Worm (Caenorhabditis elegans) whole organism, young adult: ENCODE data around the gene F27E5.5.

Experiments used
- B0019.2 ChIP-seq: fragments of 200-800 bp; sonication (Bioruptor generic); conservative IDR thresholded peaks from 2 replicates; pipeline ENCODE4 v1.3.6; 2022; ENCODE audit warnings: missing genetic modification reagents, missing genetic modification characterization, missing compliant biosample characterization
- B0336.3 ChIP-seq: fragments of 200-800 bp; sonication (Bioruptor generic); IDR thresholded peaks from 2 replicates; pipeline ENCODE4 v1.3.6; 2022; ENCODE audit warnings: missing genetic modification characterization, missing compliant biosample characterization
- F33H1.4 ChIP-seq: fragments of 200-800 bp; sonication (Bioruptor generic); IDR thresholded peaks from 2 replicates; pipeline ENCODE4 v1.3.6; 2022; ENCODE audit warnings: missing genetic modification reagents, missing genetic modification characterization, missing compliant biosample characterization
- F49E8.2 ChIP-seq: sonication (generic microtip); optimal IDR thresholded peaks from 3 replicates; lab custom pipeline; 2017; ENCODE audit warnings: missing genetic modification characterization, mild to moderate bottlenecking, missing compliant biosample characterization, antibody characterized with exemption, moderate library complexity; ENCODE audit not compliant: insufficient read depth
- F52B5.7 ChIP-seq: sonication (generic microtip); optimal IDR thresholded peaks from 2 replicates; lab custom pipeline; 2016; ENCODE audit warnings: mild to moderate bottlenecking, missing genetic modification characterization, missing compliant biosample characterization
- F55B11.4 ChIP-seq: sonication (generic microtip); optimal IDR thresholded peaks from 2 replicates; lab custom pipeline; 2016; ENCODE audit warnings: missing compliant biosample characterization, missing genetic modification characterization, borderline replicate concordance; ENCODE audit not compliant: insufficient read depth
- F57A8.1 ChIP-seq: fragments of 200-800 bp; sonication (Bioruptor generic); optimal IDR thresholded peaks from 2 replicates; lab custom pipeline; 2018; ENCODE audit warnings: mild to moderate bottlenecking, missing genetic modification characterization, moderate library complexity, missing compliant biosample characterization
- K11D2.4 ChIP-seq: fragments of 200-800 bp; sonication (Bioruptor generic); IDR thresholded peaks from 2 replicates; pipeline ENCODE4 v1.3.6; 2022; ENCODE audit warnings: missing genetic modification reagents, missing genetic modification characterization, missing compliant biosample characterization
- T07F8.4 ChIP-seq: sonication (generic microtip); optimal IDR thresholded peaks from 2 replicates; lab custom pipeline; 2016; ENCODE audit warnings: mild to moderate bottlenecking, missing genetic modification characterization, moderate library complexity, missing compliant biosample characterization
- Y53G8AR.9 ChIP-seq: fragments of 200-800 bp; sonication (Bioruptor generic); conservative IDR thresholded peaks from 2 replicates; pipeline ENCODE4 v1.3.6; 2022; ENCODE audit warnings: missing genetic modification reagents, missing genetic modification characterization, missing compliant biosample characterization
- Y67H2A.10 ChIP-seq: fragments of 200-800 bp; sonication (Bioruptor generic); conservative IDR thresholded peaks from 2 replicates; pipeline ENCODE4 v1.3.6; 2022; ENCODE audit warnings: missing genetic modification reagents, missing genetic modification characterization, missing compliant biosample characterization
- aptf-3 ChIP-seq: fragments of 200-800 bp; sonication (Bioruptor generic); IDR thresholded peaks from 2 replicates; pipeline ENCODE4 v1.3.6; 2022; ENCODE audit warnings: missing genetic modification characterization, missing compliant biosample characterization
- cebp-1 ChIP-seq, 2 experiments: fragments of 200-800 bp in 1 of 2; sonication (Bioruptor generic) in 1 of 2; sonication (generic microtip) in 1 of 2; IDR thresholded peaks in 1 of 2; optimal IDR thresholded peaks in 1 of 2; 2 replicates each; pipeline versions ENCODE4 v1.3.6 to Lab custom; 2017 to 2022; ENCODE audit warnings: missing compliant biosample characterization in 2 of 2, missing genetic modification characterization in 2 of 2, mild to moderate bottlenecking in 1 of 2, missing genetic modification reagents in 1 of 2, moderate library complexity in 1 of 2
- ceh-58 ChIP-seq: fragments of 200-800 bp; sonication (Bioruptor generic); IDR thresholded peaks from 2 replicates; pipeline ENCODE4 v1.3.6; 2022; ENCODE audit warnings: missing genetic modification characterization, missing compliant biosample characterization
- ceh-91 ChIP-seq: fragments of 200-800 bp; sonication (Bioruptor generic); IDR thresholded peaks from 2 replicates; pipeline ENCODE4 v1.3.6; 2022; ENCODE audit warnings: missing genetic modification reagents, missing genetic modification characterization, missing compliant biosample characterization
- die-1 ChIP-seq: sonication (generic microtip); optimal IDR thresholded peaks from 2 replicates; lab custom pipeline; 2016; ENCODE audit warnings: missing genotype, mild to moderate bottlenecking, missing genetic modification characterization, missing compliant biosample characterization
- dpff-1 ChIP-seq: sonication (generic microtip); optimal IDR thresholded peaks from 2 replicates; lab custom pipeline; 2017; ENCODE audit warnings: mild to moderate bottlenecking, missing genetic modification characterization, missing compliant biosample characterization
- dpl-1 ChIP-seq: fragments of 150-350 bp; optimal IDR thresholded peaks from 2 replicates; lab custom pipeline; 2014; ENCODE audit warnings: missing biosample characterization, missing genetic modification reagents, missing genetic modification characterization
- efl-1 ChIP-seq: fragments of 150-350 bp; optimal IDR thresholded peaks from 2 replicates; lab custom pipeline; 2014; ENCODE audit warnings: missing biosample characterization, missing genetic modification reagents, missing genetic modification characterization
- egl-44 ChIP-seq: fragments of 200-800 bp; sonication (Bioruptor generic); IDR thresholded peaks from 2 replicates; pipeline ENCODE4 v1.3.6; 2022; ENCODE audit warnings: missing genetic modification reagents, missing genetic modification characterization, missing compliant biosample characterization
- ekl-4 ChIP-seq: fragments of 200-800 bp; sonication (Bioruptor generic); IDR thresholded peaks from 2 replicates; pipeline ENCODE4 v1.3.6; 2022; ENCODE audit warnings: missing genetic modification reagents, missing genetic modification characterization, missing compliant biosample characterization
- him-1 ChIP-seq: sonication (generic microtip); optimal IDR thresholded peaks from 2 replicates; lab custom pipeline; 2016; ENCODE audit warnings: missing genotype, missing genetic modification reagents, missing genetic modification characterization, missing compliant biosample characterization
- hrde-1 ChIP-seq: sonication (generic microtip); optimal IDR thresholded peaks from 2 replicates; lab custom pipeline; 2016; ENCODE audit warnings: missing genetic modification characterization, mild to moderate bottlenecking, missing compliant biosample characterization, moderate library complexity, missing genotype, missing genetic modification reagents, borderline replicate concordance
- lag-1 ChIP-seq: fragments of 200-800 bp; sonication (Bioruptor generic); IDR thresholded peaks from 2 replicates; pipeline ENCODE4 v1.3.6; 2022; ENCODE audit warnings: missing genetic modification reagents, missing genetic modification characterization, missing compliant biosample characterization
- lin-26 ChIP-seq: fragments of 200-800 bp; sonication (Bioruptor generic); IDR thresholded peaks from 2 replicates; pipeline ENCODE4 v1.3.6; 2022; ENCODE audit warnings: missing genetic modification reagents, missing genetic modification characterization, missing compliant biosample characterization
- lin-40 ChIP-seq: sonication (generic microtip); optimal IDR thresholded peaks from 2 replicates; lab custom pipeline; 2016; ENCODE audit warnings: missing genetic modification characterization, mild to moderate bottlenecking, missing compliant biosample characterization, missing genotype, missing genetic modification reagents
- lir-1 ChIP-seq: fragments of 200-800 bp; sonication (Bioruptor generic); conservative IDR thresholded peaks from 2 replicates; pipeline ENCODE4 v1.3.6; 2022; ENCODE audit warnings: missing genetic modification reagents, missing genetic modification characterization, missing compliant biosample characterization
- lsy-27 ChIP-seq: sonication (generic microtip); optimal IDR thresholded peaks from 2 replicates; lab custom pipeline; 2017; ENCODE audit warnings: missing genetic modification characterization, mild to moderate bottlenecking, missing compliant biosample characterization, antibody characterized with exemption, missing genotype, borderline replicate concordance; ENCODE audit not compliant: insufficient read depth
- madf-10 ChIP-seq: sonication (generic microtip); optimal IDR thresholded peaks from 2 replicates; lab custom pipeline; 2016; ENCODE audit warnings: mild to moderate bottlenecking, missing genetic modification characterization, missing compliant biosample characterization
- mcd-1 ChIP-seq: fragments of 200-800 bp; sonication (Bioruptor generic); IDR thresholded peaks from 2 replicates; pipeline ENCODE4 v1.3.6; 2022; ENCODE audit warnings: missing genetic modification reagents, missing genetic modification characterization, missing compliant biosample characterization
- mxl-1 ChIP-seq: sonication (generic microtip); optimal IDR thresholded peaks from 2 replicates; lab custom pipeline; 2016; ENCODE audit warnings: missing genetic modification characterization, missing compliant biosample characterization
- nhr-179 ChIP-seq: sonication (generic microtip); optimal IDR thresholded peaks from 2 replicates; lab custom pipeline; 2016; ENCODE audit warnings: mild to moderate bottlenecking, missing genetic modification characterization, missing compliant biosample characterization
- nhr-27 ChIP-seq: fragments of 200-800 bp; sonication (Bioruptor generic); optimal IDR thresholded peaks from 2 replicates; lab custom pipeline; 2018; ENCODE audit warnings: mild to moderate bottlenecking, missing genetic modification characterization, moderate library complexity, missing compliant biosample characterization
- nhr-90 ChIP-seq: sonication (generic microtip); optimal IDR thresholded peaks from 2 replicates; lab custom pipeline; 2016; ENCODE audit warnings: missing genotype, mild to moderate bottlenecking, missing genetic modification characterization, missing compliant biosample characterization
- pbrm-1 ChIP-seq: fragments of 200-800 bp; sonication (Bioruptor generic); IDR thresholded peaks from 2 replicates; pipeline ENCODE4 v1.3.6; 2022; ENCODE audit warnings: missing genetic modification reagents, missing genetic modification characterization, missing compliant biosample characterization
- pha-4 ChIP-seq: fragments of 150-350 bp; sonication (generic microtip); optimal IDR thresholded peaks from 2 replicates; lab custom pipeline; 2014; ENCODE audit warnings: missing biosample characterization, missing genetic modification reagents, missing genetic modification characterization
- rec-8 ChIP-seq, 2 experiments: sonication (generic microtip); optimal IDR thresholded peaks; 2 replicates each; lab custom pipeline; 2016; ENCODE audit warnings: mild to moderate bottlenecking in 2 of 2, missing genetic modification characterization in 2 of 2, missing genetic modification reagents in 2 of 2, missing genotype in 2 of 2, missing biosample characterization in 1 of 2, missing compliant biosample characterization in 1 of 2, moderate library complexity in 1 of 2
- rpc-1 ChIP-seq, 2 experiments: fragments of 150-350 bp in 1 of 2; sonication (generic microtip) in 1 of 2; optimal IDR thresholded peaks; 2 replicates each; lab custom pipeline; 2014 to 2018; ENCODE audit warnings: missing biosample characterization in 1 of 2, missing genetic modification characterization in 1 of 2, missing genetic modification reagents in 1 of 2, missing genotype in 1 of 2
- somi-1 ChIP-seq: fragments of 200-800 bp; sonication (Bioruptor generic); optimal IDR thresholded peaks from 2 replicates; lab custom pipeline; 2018; ENCODE audit warnings: mild to moderate bottlenecking, missing genetic modification characterization, missing compliant biosample characterization
- sptf-2 ChIP-seq: fragments of 200-800 bp; sonication (Bioruptor generic); optimal IDR thresholded peaks from 2 replicates; lab custom pipeline; 2018; ENCODE audit warnings: mild to moderate bottlenecking, missing genetic modification characterization, missing compliant biosample characterization
- tlf-1 ChIP-seq: fragments of 200-800 bp; sonication (Bioruptor generic); optimal IDR thresholded peaks from 2 replicates; lab custom pipeline; 2018; ENCODE audit warnings: mild to moderate bottlenecking, missing genetic modification characterization, missing compliant biosample characterization
- zfh-2 ChIP-seq: fragments of 200-800 bp; sonication (Bioruptor generic); conservative IDR thresholded peaks from 2 replicates; pipeline ENCODE4 v1.3.6; 2022; ENCODE audit warnings: missing genetic modification reagents, missing genetic modification characterization, missing compliant biosample characterization
- ztf-18 ChIP-seq: sonication (generic microtip); optimal IDR thresholded peaks from 2 replicates; lab custom pipeline; 2016; ENCODE audit warnings: missing genotype, mild to moderate bottlenecking, missing genetic modification characterization, missing compliant biosample characterization
- ztf-25 ChIP-seq: fragments of 200-800 bp; sonication (Bioruptor generic); IDR thresholded peaks from 2 replicates; pipeline ENCODE4 v1.3.6; 2022; ENCODE audit warnings: missing genetic modification reagents, missing genetic modification characterization, missing compliant biosample characterization
- ztf-26 ChIP-seq: sonication (generic microtip); optimal IDR thresholded peaks from 2 replicates; lab custom pipeline; 2017; ENCODE audit warnings: missing genetic modification characterization, missing compliant biosample characterization
- ztf-3 ChIP-seq: fragments of 200-800 bp; sonication (Bioruptor generic); optimal IDR thresholded peaks from 2 replicates; lab custom pipeline; 2018; ENCODE audit warnings: mild to moderate bottlenecking, missing genetic modification characterization, missing compliant biosample characterization

Gene F27E5.5

DNA sequence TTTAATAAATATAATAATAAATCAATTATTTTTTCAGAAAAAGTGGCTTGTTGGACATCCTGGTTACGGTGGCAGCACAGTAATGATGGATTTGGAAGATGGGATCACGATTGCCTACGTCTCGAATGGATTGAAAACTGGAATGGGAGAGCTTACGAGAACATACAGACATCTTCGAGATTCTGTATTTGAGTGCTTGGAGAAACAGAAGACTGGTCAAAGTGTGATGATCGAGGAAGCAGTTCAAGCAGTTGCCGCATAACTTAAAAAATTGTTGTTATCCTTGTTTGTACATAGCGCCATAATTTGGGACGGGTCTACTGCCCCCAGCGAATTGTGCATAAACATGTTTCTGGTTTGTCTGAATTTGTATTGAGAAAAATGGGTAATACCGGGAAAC is 33.2 kb downstream of the F27E5.5 start (continued):
- TF ChIP-seq ceh-91 (GFP tag; lab: Robert Waterston, UW) = no peak
- TF ChIP-seq K11D2.4 (GFP tag; lab: Robert Waterston, UW) = no peak
- TF ChIP-seq T07F8.4 (tag; lab: Kevin White, UChicago) = no peak
- no peak for TF ChIP-seq him-1 (tag; lab: Kevin White, UChicago)
- TF ChIP-seq lag-1 = no peak
- peak; percentile 8; the same call in 1 of the 2 replicates for TF ChIP-seq F33H1.4 (GFP tag; lab: Robert Waterston, UW)
- TF ChIP-seq zfh-2 (GFP tag; lab: Robert Waterston, UW) = no peak
- TF ChIP-seq lsy-27 (tag; lab: Kevin White, UChicago) = no peak
- no peak for TF ChIP-seq mcd-1
- TF ChIP-seq pha-4 (tag; lab: Kevin White, UChicago) = no peak
- TF ChIP-seq Y67H2A.10 (GFP tag; lab: Robert Waterston, UW) = no peak
- no peak for TF ChIP-seq F55B11.4 (tag; lab: Kevin White, UChicago)
- TF ChIP-seq mxl-1 (tag; lab: Kevin White, UChicago) = no peak
- no peak for TF ChIP-seq dpff-1
- TF ChIP-seq ztf-18 (tag; lab: Kevin White, UChicago) = no peak
- TF ChIP-seq F52B5.7 = peak; percentile 51
- TF ChIP-seq F57A8.1 (GFP tag; lab: Kevin White, UChicago) = no peak
- TF ChIP-seq ztf-25 = no peak
- peak; percentile 41; the same call in 1 of the 2 replicates for TF ChIP-seq lin-26
- TF ChIP-seq ekl-4 (GFP tag; lab: Robert Waterston, UW) = peak; percentile 63; the same call in 1 of the 2 replicates
- TF ChIP-seq lin-40 (tag; lab: Kevin White, UChicago) = no peak
- TF ChIP-seq hrde-1 = peak; percentile 12
- TF ChIP-seq dpl-1 = no peak
- 0 out of 2 replicates have a peak, but pooled peaks have one; percentile 17 for TF ChIP-seq pbrm-1 (GFP tag; lab: Robert Waterston, UW)
- TF ChIP-seq cebp-1 (GFP tag; IDR thresholded peaks at IDR 0.05; lab: Robert Waterston, UW) = no peak
- TF ChIP-seq cebp-1 (tag; optimal IDR thresholded peaks at IDR 0.05; lab: Kevin White, UChicago) = no peak
- no peak for TF ChIP-seq ceh-58
- TF ChIP-seq efl-1 (GFP tag; lab: Kevin White, UChicago) = no peak
- TF ChIP-seq Y53G8AR.9 = no peak; the same call in 1 of the 2 replicates
- TF ChIP-seq F49E8.2 (tag; lab: Kevin White, UChicago) = peak; percentile 47
- no peak for TF ChIP-seq rpc-1 (optimal IDR thresholded peaks at IDR 0.05; lab: Kevin White, UChicago)
- TF ChIP-seq rpc-1 (tag; optimal IDR thresholded peaks at IDR 0.05; lab: Kevin White, UChicago) = no peak
- no peak for TF ChIP-seq aptf-3
- no peak for TF ChIP-seq madf-10 (tag; lab: Kevin White, UChicago)
- no peak for TF ChIP-seq ztf-3 (GFP tag; lab: Kevin White, UChicago)
- no peak for TF ChIP-seq tlf-1 (GFP tag; lab: Kevin White, UChicago)
- peak; percentile 21 for TF ChIP-seq die-1 (tag; lab: Kevin White, UChicago)
- no peak for TF ChIP-seq rec-8 (tag; optimal IDR thresholded peaks at IDR 0.05; lab: Kevin White, UChicago)
- TF ChIP-seq B0019.2 (GFP tag; lab: Robert Waterston, UW) = no peak
- TF ChIP-seq nhr-27 (tag; lab: Kevin White, UChicago) = no peak
- TF ChIP-seq lir-1 (GFP tag; lab: Robert Waterston, UW) = no peak
- TF ChIP-seq somi-1 = no peak
- TF ChIP-seq nhr-90 (tag; lab: Kevin White, UChicago) = no peak
- no peak for TF ChIP-seq nhr-179
- TF ChIP-seq egl-44 (GFP tag; lab: Robert Waterston, UW) = no peak
- no peak for TF ChIP-seq ztf-26 (tag; lab: Kevin White, UChicago)
- TF ChIP-seq sptf-2 (GFP tag; lab: Kevin White, UChicago) = no peak
- no peak for TF ChIP-seq B0336.3 (GFP tag; lab: Robert Waterston, UW)
